Fruit fly (Drosophila melanogaster) whole organism, adult: Measurements from ENCODE around the gene UK114.

Experiments used
- CG12768 ChIP-seq: fragments of 200-800 bp; sonication (Bioruptor generic); optimal IDR thresholded peaks from 2 replicates; lab custom pipeline; 2017; ENCODE audit warnings: missing biosample characterization, missing genetic modification characterization, mild to moderate bottlenecking, moderate library complexity, missing genetic modification reagents
- cic ChIP-seq: fragments of 200-800 bp; sonication (Bioruptor generic); optimal IDR thresholded peaks from 2 replicates; lab custom pipeline; 2017; ENCODE audit warnings: missing biosample characterization, mild to moderate bottlenecking, missing genetic modification characterization, moderate library complexity
- tj ChIP-seq: fragments of 200-800 bp; sonication (Bioruptor generic); optimal IDR thresholded peaks from 3 replicates; lab custom pipeline; 2017; ENCODE audit warnings: missing biosample characterization, mild to moderate bottlenecking, missing genetic modification characterization, moderate library complexity

DNA sequence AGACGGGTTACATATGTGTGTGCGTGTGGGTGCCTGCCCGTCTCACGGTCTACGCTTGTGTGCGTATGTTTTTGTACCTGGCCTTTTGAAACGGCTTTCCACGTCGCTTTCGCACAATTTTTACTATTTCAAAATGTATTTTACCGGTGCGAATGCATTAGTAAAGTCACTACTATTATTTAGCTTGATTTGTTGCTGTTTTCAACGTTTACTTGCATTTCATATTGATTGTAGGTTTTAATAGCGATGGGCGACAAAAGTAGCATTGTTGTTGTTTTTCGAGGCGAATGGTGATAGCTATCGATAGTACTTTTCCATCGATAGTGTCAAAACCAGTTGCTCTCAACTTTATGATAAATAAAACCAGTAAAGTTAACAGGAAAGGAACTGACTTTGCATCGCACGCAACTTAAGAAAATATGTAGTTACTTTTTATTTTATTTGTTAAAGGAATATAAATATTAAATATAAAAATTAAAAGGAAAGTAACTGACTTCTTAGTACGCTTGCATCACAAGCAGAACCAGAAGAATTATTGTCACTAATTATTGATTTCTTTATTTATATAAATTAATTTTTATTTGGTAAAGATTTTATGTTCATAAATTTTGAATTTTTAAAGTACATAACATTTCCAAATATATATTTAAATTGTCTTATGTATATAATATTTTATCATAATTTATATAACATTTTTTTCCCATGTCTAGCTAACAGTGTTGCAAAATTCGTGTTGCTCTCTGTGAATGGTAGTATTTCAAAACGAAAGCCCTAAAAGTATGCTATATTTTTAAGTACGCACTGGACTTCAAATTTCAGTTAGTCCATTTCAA is 2.9 kb downstream of the UK114 start, which contains the start of gene Cul3:
- TF ChIP-seq cic (GFP tag; lab: Kevin White, UChicago) (no peak), CG12768 (GFP tag; lab: Kevin White, UChicago) (no peak), tj (peak; percentile 4)
